Worm (Caenorhabditis elegans) whole organism, L4/young adult: Measurements from ENCODE around the gene W06G6.11.

Experiments
- W03F9.2 ChIP-seq: fragments of 150-350 bp; optimal IDR thresholded peaks from 2 replicates; lab custom pipeline; 2014; ENCODE audit warnings: missing biosample characterization, missing genetic modification characterization
- dao-5 ChIP-seq: sonication (generic microtip); optimal IDR thresholded peaks from 2 replicates; lab custom pipeline; 2016; ENCODE audit warnings: missing genotype, missing genetic modification characterization, moderate library complexity, missing compliant biosample characterization

DNA sequence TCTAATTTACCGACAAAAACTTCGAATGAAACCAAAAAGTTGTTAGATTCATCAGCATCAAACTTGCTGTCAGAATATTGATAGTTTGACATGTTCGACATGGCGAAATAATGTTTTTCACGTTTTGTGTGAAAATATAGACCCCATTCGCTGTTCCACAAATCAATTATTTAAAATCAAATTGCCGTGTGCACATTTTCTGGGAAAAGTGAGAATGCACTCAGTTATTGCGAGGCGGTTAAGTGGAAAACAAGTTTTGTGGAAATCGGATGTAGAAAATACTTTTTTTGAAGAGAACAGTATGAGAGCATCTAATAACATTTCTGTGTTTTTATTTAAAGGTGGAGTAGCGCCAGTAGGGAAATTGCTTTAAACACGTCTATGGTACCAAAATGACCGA, 44.6 kb upstream of the W06G6.11 start, which contains the start of gene srw-42:
- TF ChIP-seq dao-5: no peak
- no peak for TF ChIP-seq W03F9.2
